Worm (Caenorhabditis elegans) whole organism, L4 larva: ENCODE results near the gene slcf-2.

Experiments used
- aly-2 ChIP-seq: sonication (generic microtip); optimal IDR thresholded peaks from 2 replicates; lab custom pipeline; 2018; ENCODE audit warnings: missing biosample characterization, missing genetic modification characterization
- ama-1 ChIP-seq: fragments of 150-350 bp; optimal IDR thresholded peaks from 2 replicates; lab custom pipeline; 2014; ENCODE audit warnings: inconsistent platforms, mixed read lengths
- ceh-28 ChIP-seq: fragments of 150-350 bp; optimal IDR thresholded peaks from 2 replicates; lab custom pipeline; 2014; ENCODE audit warnings: missing biosample characterization, missing genetic modification reagents, missing genetic modification characterization
- dpl-1 ChIP-seq: fragments of 150-350 bp; optimal IDR thresholded peaks from 2 replicates; lab custom pipeline; 2014; ENCODE audit warnings: missing biosample characterization, missing genetic modification reagents, missing genetic modification characterization
- hlh-11 ChIP-seq: fragments of 200-800 bp; sonication (Bioruptor generic); optimal IDR thresholded peaks from 2 replicates; lab custom pipeline; 2018; ENCODE audit warnings: mild to moderate bottlenecking, missing genetic modification characterization, missing compliant biosample characterization
- lim-7 ChIP-seq: fragments of 200-800 bp; sonication (Bioruptor generic); IDR thresholded peaks from 2 replicates; pipeline ENCODE4 v1.3.6; 2022; ENCODE audit warnings: missing genetic modification characterization, missing compliant biosample characterization
- lin-39 ChIP-seq: fragments of 150-350 bp; optimal IDR thresholded peaks from 2 replicates; lab custom pipeline; 2014; ENCODE audit warnings: missing biosample characterization, missing genetic modification reagents, missing genetic modification characterization
- mdl-1 ChIP-seq, 2 experiments: fragments of 150-350 bp in 1 of 2; sonication (generic microtip) in 1 of 2; optimal IDR thresholded peaks; 2 replicates each; lab custom pipeline; 2014 to 2017; ENCODE audit warnings: missing biosample characterization in 2 of 2, missing genetic modification characterization in 2 of 2
- nhr-10 ChIP-seq: fragments of 150-350 bp; optimal IDR thresholded peaks from 2 replicates; lab custom pipeline; 2014; ENCODE audit warnings: missing biosample characterization, missing genetic modification characterization
- nhr-76 ChIP-seq: fragments of 150-350 bp; optimal IDR thresholded peaks from 2 replicates; lab custom pipeline; 2014; ENCODE audit warnings: missing biosample characterization, missing genetic modification characterization
- nhr-77 ChIP-seq: fragments of 150-350 bp; optimal IDR thresholded peaks from 2 replicates; lab custom pipeline; 2014; ENCODE audit warnings: missing biosample characterization, missing genetic modification characterization

- TF ChIP-seq hlh-11 (tag; lab: Kevin White, UChicago) (no peak), ceh-28 (no peak), nhr-76 (tag; lab: Kevin White, UChicago) (no peak), dpl-1 (GFP tag; lab: Kevin White, UChicago) (no peak), lin-39 (tag; lab: Kevin White, UChicago) (no peak), nhr-10 (tag; lab: Kevin White, UChicago) (no peak), mdl-1 (tag; optimal IDR thresholded peaks at IDR 0.05; lab: Kevin White, UChicago) (peak in 1 of 2 experiments; percentile 34), nhr-77 (tag; lab: Kevin White, UChicago) (no peak), aly-2 (no peak), ama-1 (lab: Kevin White, UChicago) (no peak), lim-7 (GFP tag; lab: Robert Waterston, UW) (no peak)
Measured at ce11 chrX:3414660-3415144, 21.0 kb downstream of the slcf-2 start, which contains the start of gene dhs-27.
